Worm (Caenorhabditis elegans) whole organism, dauer: ENCODE data around the gene hdl-2.

Experiments
- unc-62 ChIP-seq: sonication (generic microtip); optimal IDR thresholded peaks from 2 replicates; lab custom pipeline; 2017; ENCODE audit warnings: missing biosample characterization, missing genetic modification reagents, missing genetic modification characterization

hdl-2 gene

ce11 chrIV:8867562-8867961 is 6.4 kb upstream of the hdl-2 start:
- no peak for TF ChIP-seq unc-62

- no peak for TF ChIP-seq unc-62
Observed at ce11 chrIV:8869624-8870023, 4.3 kb upstream of the hdl-2 start, which contains the start of gene npp-23. Gene npp-23, minus strand, starts transcription at chrIV:8869679.

ce11 chrIV:8872958-8873357 is 989 bp upstream of the hdl-2 start, which contains the start of gene C09G9.3:
Gene C09G9.3, minus strand, starts transcription at chrIV:8873058.
- TF ChIP-seq unc-62 = no peak

- TF ChIP-seq unc-62 = no peak
Observed at ce11 chrIV:8879810-8880209, 5.9 kb downstream of the hdl-2 start, which contains the start of gene npax-4. Gene npax-4, minus strand, starts transcription at chrIV:8879910.

- TF ChIP-seq unc-62 = no peak
Observed at ce11 chrIV:8881181-8881580, 7.2 kb downstream of the hdl-2 start, which contains the start of gene C09G9.8. Gene C09G9.8, plus strand, starts transcription at chrIV:8881481.

- TF ChIP-seq unc-62 = no peak
Observed at ce11 chrIV:8886228-8886627, 12.3 kb downstream of the hdl-2 start, which contains the start of gene C09G9.5. Gene C09G9.5, plus strand, starts transcription at chrIV:8886528.

ce11 chrIV:8888525-8889026 is 14.6 kb downstream of the hdl-2 start, which contains the start of gene oma-1:
Gene oma-1, plus strand, starts transcription at chrIV:8888976.
- TF ChIP-seq unc-62 = no peak

ce11 chrIV:8891131-8891530 is 17.2 kb downstream of the hdl-2 start, which contains the start of gene spr-2:
Gene spr-2, plus strand, starts transcription at chrIV:8891462.
- TF ChIP-seq unc-62 = no peak

ce11 chrIV:8892558-8892957 is 18.6 kb downstream of the hdl-2 start, which contains the start of gene C27B7.2:
Gene C27B7.2, plus strand, starts transcription at chrIV:8892858.
- no peak for TF ChIP-seq unc-62

- TF ChIP-seq unc-62 = no peak
Observed at ce11 chrIV:8893746-8894145, 19.8 kb downstream of the hdl-2 start, which contains the start of gene rad-54.L2. Gene rad-54.L2, plus strand, starts transcription at chrIV:8894077.

ce11 chrIV:8901346-8901745 is 27.4 kb downstream of the hdl-2 start, which contains the start of gene C27B7.5:
Gene C27B7.5, plus strand, starts transcription at chrIV:8901646.
- no peak for TF ChIP-seq unc-62

ce11 chrIV:8906164-8906563 is 32.2 kb downstream of the hdl-2 start, which contains the start of gene C27B7.6:
Gene C27B7.6, minus strand, starts transcription at chrIV:8906345.
- TF ChIP-seq unc-62 = no peak

ce11 chrIV:8906743-8907142 is 32.8 kb downstream of the hdl-2 start, which contains the start of gene C27B7.7:
Gene C27B7.7, plus strand, starts transcription at chrIV:8907043.
- TF ChIP-seq unc-62 = no peak

ce11 chrIV:8914187-8914586 is 40.2 kb downstream of the hdl-2 start:
- TF ChIP-seq unc-62 = no peak

- no peak for TF ChIP-seq unc-62
Observed at ce11 chrIV:8916010-8916409, 42.1 kb downstream of the hdl-2 start, which contains the start of gene C27B7.9. Gene C27B7.9, minus strand, starts transcription at chrIV:8916110.

- TF ChIP-seq unc-62 = no peak
Observed at ce11 chrIV:8918790-8919189, 44.8 kb downstream of the hdl-2 start, which contains the start of gene rap-1. Gene rap-1, minus strand, starts transcription at chrIV:8918890.

- no peak for TF ChIP-seq unc-62
Observed at ce11 chrIV:8920284-8920806, 46.4 kb downstream of the hdl-2 start.

ce11 chrIV:8921166-8921565 is 47.2 kb downstream of the hdl-2 start:
- no peak for TF ChIP-seq unc-62
